Worm (Caenorhabditis elegans) whole organism, late embryonic: ENCODE results near the gene F56D6.11.

Experiments
- C38D4.7 ChIP-seq: fragments of 200-800 bp; sonication (Bioruptor generic); optimal IDR thresholded peaks from 2 replicates; lab custom pipeline; 2018; ENCODE audit warnings: mild to moderate bottlenecking, missing genetic modification characterization, moderate library complexity, missing compliant biosample characterization
- F13H6.1 ChIP-seq: sonication (generic microtip); optimal IDR thresholded peaks from 2 replicates; lab custom pipeline; 2016; ENCODE audit warnings: missing genetic modification characterization, missing compliant biosample characterization
- ama-1 ChIP-seq: fragments of 150-350 bp; optimal IDR thresholded peaks from 2 replicates; lab custom pipeline; 2014
- ceh-18 ChIP-seq: sonication (generic microtip); optimal IDR thresholded peaks from 2 replicates; lab custom pipeline; 2016; ENCODE audit warnings: missing genetic modification characterization, missing compliant biosample characterization
- ceh-24 ChIP-seq: sonication (generic microtip); optimal IDR thresholded peaks from 2 replicates; lab custom pipeline; 2016; ENCODE audit warnings: mild to moderate bottlenecking, missing genetic modification characterization, missing compliant biosample characterization
- ceh-30 ChIP-seq: fragments of 150-350 bp; optimal IDR thresholded peaks from 2 replicates; lab custom pipeline; 2014; ENCODE audit warnings: missing biosample characterization, missing genetic modification characterization
- ets-4 ChIP-seq: sonication (generic microtip); optimal IDR thresholded peaks from 2 replicates; lab custom pipeline; 2016; ENCODE audit warnings: missing genetic modification characterization, missing compliant biosample characterization
- hlh-13 ChIP-seq: fragments of 200-800 bp; sonication (Bioruptor generic); optimal IDR thresholded peaks from 2 replicates; lab custom pipeline; 2018; ENCODE audit warnings: mild to moderate bottlenecking, missing genetic modification characterization, missing compliant biosample characterization
- mec-3 ChIP-seq: sonication (generic microtip); optimal IDR thresholded peaks from 2 replicates; lab custom pipeline; 2016; ENCODE audit warnings: borderline replicate concordance, missing genetic modification characterization, missing compliant biosample characterization
- syd-9 ChIP-seq: sonication (generic microtip); optimal IDR thresholded peaks from 2 replicates; lab custom pipeline; 2016; ENCODE audit warnings: mild to moderate bottlenecking, missing genetic modification characterization, moderate library complexity, missing compliant biosample characterization
- unc-55 ChIP-seq: sonication (generic microtip); optimal IDR thresholded peaks from 2 replicates; lab custom pipeline; 2017; ENCODE audit warnings: missing biosample characterization, missing genetic modification reagents, missing genetic modification characterization
- zip-5 ChIP-seq: sonication (generic microtip); optimal IDR thresholded peaks from 2 replicates; lab custom pipeline; 2016; ENCODE audit warnings: missing genetic modification characterization, missing compliant biosample characterization

- no peak for TF ChIP-seq zip-5 (tag; lab: Kevin White, UChicago)
- TF ChIP-seq ceh-24 (tag; lab: Kevin White, UChicago) = no peak
- no peak for TF ChIP-seq ets-4 (tag; lab: Kevin White, UChicago)
- TF ChIP-seq hlh-13 (GFP tag; lab: Kevin White, UChicago) = no peak
- no peak for TF ChIP-seq syd-9 (tag; lab: Kevin White, UChicago)
- TF ChIP-seq ama-1 (lab: Kevin White, UChicago) = no peak
- no peak for TF ChIP-seq C38D4.7 (GFP tag; lab: Kevin White, UChicago)
- TF ChIP-seq unc-55 (GFP tag; lab: Kevin White, UChicago) = no peak
- no peak for TF ChIP-seq ceh-30
- no peak for TF ChIP-seq ceh-18
- no peak for TF ChIP-seq mec-3
- no peak for TF ChIP-seq F13H6.1 (tag; lab: Kevin White, UChicago)
Measured at ce11 chrIV:3888963-3889362, 17.3 kb downstream of the F56D6.11 start, which contains the start of gene oac-21.
